Fruit fly (Drosophila melanogaster) whole organism, wandering third instar larva: Measurements from ENCODE around the gene CG9775.

ENCODE experiments used
- Abd-B ChIP-seq: fragments of >200 bp; optimal IDR thresholded peaks from 2 replicates; lab custom pipeline; 2017; ENCODE audit warnings: missing biosample characterization, missing genetic modification characterization
- CG32264 ChIP-seq: fragments of 200-800 bp; sonication (Bioruptor generic); optimal IDR thresholded peaks from 2 replicates; lab custom pipeline; 2016; ENCODE audit warnings: missing biosample characterization, missing genetic modification characterization
- CG9705 ChIP-seq: fragments of 200-800 bp; sonication (Bioruptor generic); optimal IDR thresholded peaks from 2 replicates; lab custom pipeline; 2018; ENCODE audit warnings: missing biosample characterization, mild to moderate bottlenecking, missing genetic modification characterization
- Dif ChIP-seq: fragments of 200-275, 200-300 bp; sonication (Bioruptor generic); optimal IDR thresholded peaks from 2 replicates; lab custom pipeline; 2018; ENCODE audit warnings: missing biosample characterization, missing genetic modification characterization; ENCODE audit not compliant: partially characterized antibody
- GATAd ChIP-seq: sonication (Bioruptor generic); optimal IDR thresholded peaks from 2 replicates; lab custom pipeline; 2016; ENCODE audit warnings: missing biosample characterization, missing genetic modification characterization
- HLH106 ChIP-seq: fragments of 200-800 bp; optimal IDR thresholded peaks from 3 replicates; lab custom pipeline; 2019; ENCODE audit warnings: missing biosample characterization, mild to moderate bottlenecking, missing genetic modification characterization, moderate library complexity
- Hr78 ChIP-seq: fragments of >200 bp; optimal IDR thresholded peaks from 2 replicates; lab custom pipeline; 2017; ENCODE audit warnings: missing biosample characterization, missing genetic modification characterization
- Hr83 ChIP-seq: fragments of 200-300 bp; sonication (Bioruptor generic); optimal IDR thresholded peaks from 2 replicates; lab custom pipeline; 2016; ENCODE audit warnings: missing biosample characterization, mild to moderate bottlenecking, missing genetic modification characterization, moderate library complexity; ENCODE audit not compliant: poor library complexity, severe bottlenecking
- Jra ChIP-seq: sonication (Bioruptor generic); optimal IDR thresholded peaks from 2 replicates; lab custom pipeline; 2016; ENCODE audit warnings: missing biosample characterization, missing genetic modification characterization
- Mio ChIP-seq: sonication (Bioruptor generic); optimal IDR thresholded peaks from 2 replicates; lab custom pipeline; 2016; ENCODE audit warnings: missing biosample characterization, missing genetic modification characterization
- Myc ChIP-seq: fragments of >200 bp; optimal IDR thresholded peaks from 2 replicates; lab custom pipeline; 2017
- N ChIP-seq: fragments of >200 bp; optimal IDR thresholded peaks from 2 replicates; lab custom pipeline; 2018; ENCODE audit warnings: missing biosample characterization, missing external identifiers, missing genetic modification characterization
- OdsH ChIP-seq: fragments of 200-800 bp; sonication (Bioruptor generic); optimal IDR thresholded peaks from 2 replicates; lab custom pipeline; 2016; ENCODE audit warnings: missing biosample characterization, mild to moderate bottlenecking, missing genetic modification characterization
- Rel ChIP-seq, 2 experiments: fragments of 200-800 bp; sonication (Bioruptor generic) in 1 of 2; optimal IDR thresholded peaks; 2 replicates in 1 of 2; 3 replicates in 1 of 2; lab custom pipeline; 2016 to 2019; ENCODE audit warnings: mild to moderate bottlenecking in 2 of 2, missing biosample characterization in 2 of 2, missing genetic modification characterization in 2 of 2, moderate library complexity in 1 of 2
- Sp1 ChIP-seq: fragments of 200-800 bp; sonication (Bioruptor generic); optimal IDR thresholded peaks from 3 replicates; lab custom pipeline; 2019; ENCODE audit warnings: missing biosample characterization, mild to moderate bottlenecking, missing genetic modification characterization, moderate library complexity
- Vsx2 ChIP-seq: fragments of 200-300, 225-300 bp; sonication (Bioruptor generic); optimal IDR thresholded peaks from 2 replicates; lab custom pipeline; 2018; ENCODE audit warnings: missing biosample characterization, missing genetic modification characterization; ENCODE audit not compliant: partially characterized antibody
- br ChIP-seq: fragments of 200-800 bp; sonication (Bioruptor generic); optimal IDR thresholded peaks from 2 replicates; lab custom pipeline; 2016; ENCODE audit warnings: missing biosample characterization, missing genetic modification characterization
- brk ChIP-seq: fragments of 200-800 bp; sonication (Bioruptor generic); optimal IDR thresholded peaks from 2 replicates; lab custom pipeline; 2016; ENCODE audit warnings: missing biosample characterization, mild to moderate bottlenecking, missing genetic modification characterization
- dl ChIP-seq, 2 experiments: fragments of 175-275, 200-275 bp in 1 of 2; fragments of 200-275 bp in 1 of 2; sonication (Bioruptor generic); optimal IDR thresholded peaks; lab custom pipeline; 2018; ENCODE audit warnings: mild to moderate bottlenecking in 2 of 2, missing biosample characterization in 2 of 2, missing genetic modification characterization in 2 of 2, moderate library complexity in 2 of 2; ENCODE audit not compliant: partially characterized antibody in 2 of 2, insufficient read depth in 1 of 2
- dmrt93B ChIP-seq: fragments of 200-800 bp; sonication (Bioruptor generic); optimal IDR thresholded peaks from 2 replicates; lab custom pipeline; 2018; ENCODE audit warnings: missing biosample characterization, mild to moderate bottlenecking, missing genetic modification characterization
- ey ChIP-seq: fragments of 200-800 bp; sonication (Bioruptor generic); optimal IDR thresholded peaks from 2 replicates; lab custom pipeline; 2016; ENCODE audit warnings: missing biosample characterization, missing genetic modification characterization
- foxo ChIP-seq, 2 experiments: fragments of 200-800 bp; sonication (Bioruptor generic); optimal IDR thresholded peaks; 2 replicates in 1 of 2; 3 replicates in 1 of 2; lab custom pipeline; 2016 to 2017; ENCODE audit warnings: missing biosample characterization in 2 of 2, missing genetic modification characterization in 2 of 2
- fru ChIP-seq: fragments of 200-800 bp; sonication (Bioruptor generic); optimal IDR thresholded peaks from 3 replicates; lab custom pipeline; 2016; ENCODE audit warnings: missing biosample characterization, mild to moderate bottlenecking, missing genetic modification characterization
- h ChIP-seq: fragments of 200-800 bp; sonication (Bioruptor generic); optimal IDR thresholded peaks from 3 replicates; lab custom pipeline; 2016; ENCODE audit warnings: missing biosample characterization, mild to moderate bottlenecking, missing genetic modification characterization
- jim ChIP-seq: fragments of 175-275, 200-325 bp; sonication (Bioruptor generic); optimal IDR thresholded peaks from 2 replicates; lab custom pipeline; 2016; ENCODE audit warnings: missing biosample characterization, mild to moderate bottlenecking, missing genetic modification characterization
- pan ChIP-seq: fragments of >200 bp; optimal IDR thresholded peaks from 2 replicates; lab custom pipeline; 2017
- psq ChIP-seq: fragments of 200-800 bp; sonication (Bioruptor generic); optimal IDR thresholded peaks from 3 replicates; lab custom pipeline; 2017; ENCODE audit warnings: missing biosample characterization, mild to moderate bottlenecking, missing genetic modification characterization, moderate library complexity
- rgr ChIP-seq: fragments of 200-800 bp; sonication (Bioruptor generic); optimal IDR thresholded peaks from 3 replicates; lab custom pipeline; 2016; ENCODE audit warnings: missing biosample characterization, mild to moderate bottlenecking, missing genetic modification characterization
- sv ChIP-seq: fragments of 200-800 bp; sonication (Bioruptor generic); optimal IDR thresholded peaks from 3 replicates; lab custom pipeline; 2016; ENCODE audit warnings: missing biosample characterization, missing genetic modification characterization
- tai ChIP-seq: sonication (Bioruptor generic); optimal IDR thresholded peaks from 2 replicates; lab custom pipeline; 2016; ENCODE audit warnings: missing biosample characterization, missing genetic modification characterization
- woc ChIP-seq: sonication (Bioruptor generic); optimal IDR thresholded peaks from 2 replicates; lab custom pipeline; 2016; ENCODE audit warnings: missing biosample characterization, mild to moderate bottlenecking, missing genetic modification characterization

Gene CG9775

dm6 chr3R:4649880-4650493 is 8.3 kb upstream of the CG9775 start:
- TF ChIP-seq sv (no peak), h (GFP tag; lab: Kevin White, UChicago) (no peak), HLH106 (tag; lab: Kevin White, UChicago) (no peak), psq (peak; percentile 94)

- TF ChIP-seq ey (peak; percentile 80), Mio (GFP tag; lab: Kevin White, UChicago) (no peak), jim (GFP tag; lab: Kevin White, UChicago) (no peak), foxo (GFP tag; optimal IDR thresholded peaks at IDR 0.05; lab: Kevin White, UChicago) (peak in 1 of 2 experiments; percentile 85), N (no peak), Jra (GFP tag; lab: Kevin White, UChicago) (no peak), CG32264 (GFP tag; lab: Kevin White, UChicago) (peak; percentile 39), OdsH (GFP tag; lab: Kevin White, UChicago) (peak; percentile 79), tai (GFP tag; lab: Kevin White, UChicago) (no peak), dl (GFP tag; optimal IDR thresholded peaks at IDR 0.05; lab: Kevin White, UChicago; ENCODE audit: insufficient read depth in 1 of 2, partially characterized antibody in 2 of 2) (no peak), br (GFP tag; lab: Kevin White, UChicago) (peak; percentile 80), GATAd (GFP tag; lab: Kevin White, UChicago) (peak; percentile 62), rgr (peak; percentile 85), HLH106 (tag; lab: Kevin White, UChicago) (peak; percentile 74), fru (no peak), Hr83 (GFP tag; lab: Kevin White, UChicago) (peak; percentile 80), Myc (peak; percentile 88), brk (no peak), Sp1 (GFP tag; lab: Kevin White, UChicago) (peak; percentile 76), dmrt93B (no peak), woc (GFP tag; lab: Kevin White, UChicago) (peak; percentile 65), h (GFP tag; lab: Kevin White, UChicago) (peak; percentile 82), sv (peak; percentile 62), Abd-B (GFP tag; lab: Kevin White, UChicago) (no peak), CG9705 (GFP tag; lab: Kevin White, UChicago) (peak; percentile 65), Rel (GFP tag; optimal IDR thresholded peaks at IDR 0.05; lab: Kevin White, UChicago) (no peak), Rel (tag; optimal IDR thresholded peaks at IDR 0.05; lab: Kevin White, UChicago) (peak; percentile 78)
These were observed 7.6 kb upstream of the CG9775 start, which contains the start of gene Karybeta3 for dm6 chr3R:4649126-4649811. TSS of gene Karybeta3 (plus strand) at chr3R:4649176.

- TF ChIP-seq pan (lab: Kevin White, UChicago) (no peak), Abd-B (GFP tag; lab: Kevin White, UChicago) (no peak), Hr78 (GFP tag; lab: Kevin White, UChicago) (no peak), Dif (no peak), h (GFP tag; lab: Kevin White, UChicago) (no peak), Jra (GFP tag; lab: Kevin White, UChicago) (peak; percentile 1), woc (GFP tag; lab: Kevin White, UChicago) (peak; percentile 24)
These were observed 3.9 kb upstream of the CG9775 start, which contains the start of the genes Dlip2 and rpk for dm6 chr3R:4645457-4646082. TSS of gene Dlip2 (minus strand) at chr3R:4645655. TSS of gene rpk (plus strand) at chr3R:4645981.

- TF ChIP-seq CG9705 (GFP tag; lab: Kevin White, UChicago) (no peak), HLH106 (tag; lab: Kevin White, UChicago) (no peak), fru (no peak), Vsx2 (GFP tag; lab: Kevin White, UChicago) (no peak)
These were observed 424 bp downstream of the CG9775 start for dm6 chr3R:4641254-4641573.
